Fruit fly (Drosophila melanogaster): ENCODE measurements around the gene capt.
A peak's percentile ranks its signal among the peaks of the same experiment; 100 is the strongest.

DNA sequence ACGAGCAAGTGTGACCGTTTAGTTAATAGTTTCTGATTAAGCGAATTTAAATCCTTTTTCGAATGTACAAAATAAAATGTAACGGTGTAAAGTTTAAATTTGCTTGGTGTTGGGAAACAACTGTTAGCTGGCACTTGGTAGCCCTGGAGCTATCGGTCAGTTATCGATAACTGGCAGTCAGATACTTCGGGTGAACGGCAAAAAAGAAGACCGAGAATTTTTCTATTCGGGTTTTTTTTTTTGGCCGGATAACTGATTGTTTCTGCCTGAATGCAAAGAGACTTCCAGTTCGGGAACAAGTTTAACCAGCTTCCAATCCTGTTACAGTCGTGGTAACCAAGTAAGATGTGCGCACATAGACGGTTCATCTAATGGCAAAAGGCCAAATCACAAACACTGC lies 19.5 kb upstream of the capt start, which contains the start of gene CG4896:
- no peak for TF ChIP-seq CG18599 (GFP tag; optimal IDR thresholded peaks at IDR 0.05)
- peak; percentile 61; the same call in 3 of the 4 replicates for TF ChIP-seq Dll (GFP tag; IDR thresholded peaks at IDR 0.05; ENCODE audit: partially characterized antibody)
- peak; percentile 18 for TF ChIP-seq CG33213 (GFP tag; optimal IDR thresholded peaks at IDR 0.05)
